Worm (Caenorhabditis elegans): ENCODE measurements around the gene basl-1.

DNA sequence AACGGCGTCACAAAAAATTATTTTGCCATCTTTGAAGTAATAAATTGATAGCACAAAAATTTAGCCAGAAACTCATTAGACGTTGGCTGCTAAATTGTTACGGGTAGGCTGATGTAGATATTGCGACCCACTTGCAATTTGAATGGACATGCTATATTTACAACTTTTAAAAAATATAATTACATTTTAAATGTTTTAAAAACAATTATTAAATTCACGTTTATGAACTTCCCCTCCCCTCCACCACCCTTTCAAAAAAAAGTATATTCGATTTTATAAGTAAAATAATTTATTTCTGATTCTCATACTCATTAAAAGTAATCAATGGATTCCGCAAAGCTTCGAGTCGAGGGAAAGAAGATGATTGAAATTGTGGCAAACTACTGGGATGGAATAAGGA is at the start of gene basl-1:
- TF ChIP-seq ama-1 (optimal IDR thresholded peaks at IDR 0.05) (no peak), ama-1 (GFP tag; optimal IDR thresholded peaks at IDR 0.05) (no peak), atf-7 (tag; optimal IDR thresholded peaks at IDR 0.05) (no peak)

Data from whole organism, young adult.